Fruit fly (Drosophila melanogaster) whole organism, prepupa: ENCODE data around the gene CG42264.

Source experiments
- Blimp-1 ChIP-seq: fragments of 200-800 bp; sonication (Bioruptor generic); optimal IDR thresholded peaks from 3 replicates; lab custom pipeline; 2017; ENCODE audit warnings: missing biosample characterization, missing genetic modification characterization, mild to moderate bottlenecking, moderate library complexity, missing genetic modification reagents
- CG10631 ChIP-seq: fragments of 200-800 bp; sonication (Bioruptor generic); optimal IDR thresholded peaks from 2 replicates; lab custom pipeline; 2016; ENCODE audit warnings: missing biosample characterization, missing genetic modification characterization
- CG10669 ChIP-seq: fragments of 200-800 bp; sonication (Bioruptor generic); optimal IDR thresholded peaks from 3 replicates; lab custom pipeline; 2018; ENCODE audit warnings: missing biosample characterization, mild to moderate bottlenecking, missing genetic modification characterization, moderate library complexity
- CG11294 ChIP-seq: fragments of 200-800 bp; sonication (Bioruptor generic); IDR thresholded peaks from 2 replicates; pipeline ENCODE4 v1.3.6; 2022; ENCODE audit warnings: missing biosample characterization, missing genetic modification characterization
- CG11902 ChIP-seq: fragments of 200-800 bp; sonication (Bioruptor generic); optimal IDR thresholded peaks from 3 replicates; lab custom pipeline; 2016; ENCODE audit warnings: missing biosample characterization, missing genetic modification characterization
- CG15336 ChIP-seq: fragments of 200-800 bp; sonication (Bioruptor generic); IDR thresholded peaks from 2 replicates; pipeline ENCODE4 v1.3.6; 2022; ENCODE audit warnings: missing biosample characterization, missing genetic modification characterization
- CG1621 ChIP-seq: fragments of 200-800 bp; sonication (Bioruptor generic); optimal IDR thresholded peaks from 3 replicates; lab custom pipeline; 2018; ENCODE audit warnings: missing biosample characterization, mild to moderate bottlenecking, missing genetic modification characterization
- CG3032 ChIP-seq: fragments of 200-800 bp; optimal IDR thresholded peaks from 2 replicates; lab custom pipeline; 2019; ENCODE audit warnings: missing biosample characterization, mild to moderate bottlenecking, missing genetic modification characterization, moderate library complexity
- CG34406 ChIP-seq: fragments of 200-800 bp; sonication (Bioruptor generic); optimal IDR thresholded peaks from 3 replicates; lab custom pipeline; 2016; ENCODE audit warnings: missing biosample characterization, missing genetic modification characterization
- CG3919 ChIP-seq: fragments of 200-800 bp; sonication (Bioruptor generic); optimal IDR thresholded peaks from 3 replicates; lab custom pipeline; 2016; ENCODE audit warnings: missing biosample characterization, missing genetic modification characterization
- CG6163 ChIP-seq: fragments of 200-800 bp; sonication (Bioruptor generic); IDR thresholded peaks from 3 replicates; pipeline ENCODE4 v1.3.6; 2022; ENCODE audit warnings: missing biosample characterization, missing genetic modification characterization
- CG6792 ChIP-seq: fragments of 200-800 bp; sonication (Bioruptor generic); optimal IDR thresholded peaks from 3 replicates; lab custom pipeline; 2016; ENCODE audit warnings: missing biosample characterization, missing genetic modification characterization
- CG6808 ChIP-seq: fragments of 200-800 bp; sonication (Bioruptor generic); optimal IDR thresholded peaks from 3 replicates; lab custom pipeline; 2017; ENCODE audit warnings: missing biosample characterization, missing genetic modification characterization, mild to moderate bottlenecking, moderate library complexity, missing genetic modification reagents
- CG6854 ChIP-seq: fragments of 200-800 bp; sonication (Bioruptor generic); optimal IDR thresholded peaks from 2 replicates; lab custom pipeline; 2017; ENCODE audit warnings: missing biosample characterization, mild to moderate bottlenecking, missing genetic modification characterization
- CG8119 ChIP-seq: fragments of 200-800 bp; sonication (Bioruptor generic); IDR thresholded peaks from 3 replicates; pipeline ENCODE4 v1.3.6; 2022; ENCODE audit warnings: missing biosample characterization, missing genetic modification characterization
- CG8319 ChIP-seq: fragments of 200-800 bp; sonication (Bioruptor generic); optimal IDR thresholded peaks from 3 replicates; lab custom pipeline; 2016; ENCODE audit warnings: missing biosample characterization, missing genetic modification characterization
- CG8632 ChIP-seq: fragments of 200-800 bp; sonication (Bioruptor generic); optimal IDR thresholded peaks from 3 replicates; lab custom pipeline; 2016; ENCODE audit warnings: missing biosample characterization, missing genetic modification characterization
- CG9139 ChIP-seq: fragments of 200-800 bp; sonication (Bioruptor generic); optimal IDR thresholded peaks from 3 replicates; lab custom pipeline; 2017; ENCODE audit warnings: missing biosample characterization, mild to moderate bottlenecking, missing genetic modification characterization
- Eip75B ChIP-seq: fragments of 200-800 bp; sonication (Bioruptor generic); optimal IDR thresholded peaks from 3 replicates; lab custom pipeline; 2016; ENCODE audit warnings: missing biosample characterization, missing genetic modification characterization
- Eip78C ChIP-seq: fragments of 200-800 bp; sonication (Bioruptor generic); peaks from one replicate; lab custom pipeline; 2016; ENCODE audit warnings: missing biosample characterization, missing genetic modification characterization
- Eip93F ChIP-seq: fragments of 200-800 bp; sonication (Bioruptor generic); optimal IDR thresholded peaks from 2 replicates; lab custom pipeline; 2016; ENCODE audit warnings: missing biosample characterization, mild to moderate bottlenecking, missing genetic modification characterization
- Ets21C ChIP-seq: fragments of 200-800 bp; sonication (Bioruptor generic); optimal IDR thresholded peaks from 3 replicates; lab custom pipeline; 2016; ENCODE audit warnings: missing biosample characterization, missing genetic modification characterization
- Gug ChIP-seq: fragments of 200-800 bp; sonication (Bioruptor generic); IDR thresholded peaks from 2 replicates; pipeline ENCODE4 v1.3.6; 2022; ENCODE audit warnings: missing biosample characterization, missing genetic modification characterization
- Hr38 ChIP-seq: sonication (Bioruptor generic); optimal IDR thresholded peaks from 2 replicates; lab custom pipeline; 2016; ENCODE audit warnings: missing biosample characterization, missing genetic modification characterization
- Lpt ChIP-seq: fragments of 200-800 bp; sonication (Bioruptor generic); optimal IDR thresholded peaks from 3 replicates; lab custom pipeline; 2016; ENCODE audit warnings: missing biosample characterization, missing genetic modification characterization
- Met ChIP-seq: fragments of 200-800 bp; sonication (Bioruptor generic); optimal IDR thresholded peaks from 3 replicates; lab custom pipeline; 2016; ENCODE audit warnings: missing biosample characterization, missing genetic modification characterization
- Smox ChIP-seq: fragments of 200-800 bp; sonication (Bioruptor generic); optimal IDR thresholded peaks from 3 replicates; lab custom pipeline; 2016; ENCODE audit warnings: missing biosample characterization, missing genetic modification characterization
- Sox15 ChIP-seq: fragments of 200-800 bp; sonication (Bioruptor generic); optimal IDR thresholded peaks from 3 replicates; lab custom pipeline; 2016; ENCODE audit warnings: missing biosample characterization, missing genetic modification characterization
- acj6 ChIP-seq: fragments of 200-800 bp; sonication (Bioruptor generic); optimal IDR thresholded peaks from 3 replicates; lab custom pipeline; 2016; ENCODE audit warnings: missing biosample characterization, missing genetic modification characterization
- cyc ChIP-seq: fragments of 200-800 bp; sonication (Bioruptor generic); optimal IDR thresholded peaks from 3 replicates; lab custom pipeline; 2016; ENCODE audit warnings: missing biosample characterization, missing genetic modification characterization
- dac ChIP-seq: fragments of 200-800 bp; sonication (Bioruptor generic); optimal IDR thresholded peaks from 2 replicates; lab custom pipeline; 2017; ENCODE audit warnings: missing biosample characterization, mild to moderate bottlenecking, missing genetic modification characterization
- eg ChIP-seq: fragments of 200-800 bp; sonication (Bioruptor generic); IDR thresholded peaks from 3 replicates; pipeline ENCODE4 v1.3.6; 2022; ENCODE audit warnings: missing biosample characterization, missing genetic modification characterization
- fd59A ChIP-seq: fragments of 200-800 bp; sonication (Bioruptor generic); optimal IDR thresholded peaks from 2 replicates; lab custom pipeline; 2017; ENCODE audit warnings: missing biosample characterization, mild to moderate bottlenecking, missing genetic modification characterization, missing genetic modification reagents
- fd85E ChIP-seq: fragments of 200-800 bp; sonication (Bioruptor generic); optimal IDR thresholded peaks from 3 replicates; lab custom pipeline; 2016; ENCODE audit warnings: missing biosample characterization, missing genetic modification characterization
- lz ChIP-seq: fragments of 200-800 bp; sonication (Bioruptor generic); optimal IDR thresholded peaks from 3 replicates; lab custom pipeline; 2016; ENCODE audit warnings: missing biosample characterization, missing genetic modification characterization
- net ChIP-seq: fragments of 200-800 bp; sonication (Bioruptor generic); optimal IDR thresholded peaks from 3 replicates; lab custom pipeline; 2016; ENCODE audit warnings: missing biosample characterization, missing genetic modification characterization
- pdm3 ChIP-seq: fragments of 200-800 bp; sonication (Bioruptor generic); optimal IDR thresholded peaks from 3 replicates; lab custom pipeline; 2016; ENCODE audit warnings: missing biosample characterization, missing genetic modification characterization
- salr ChIP-seq, 2 experiments: fragments of 200-800 bp; sonication (Bioruptor generic); optimal IDR thresholded peaks; 3 replicates each; lab custom pipeline; 2016 to 2018; ENCODE audit warnings: missing biosample characterization in 2 of 2, missing genetic modification characterization in 2 of 2, mild to moderate bottlenecking in 1 of 2
- ss ChIP-seq, 2 experiments: fragments of 200-800 bp; sonication (Bioruptor generic); optimal IDR thresholded peaks; 2 replicates in 1 of 2; 3 replicates in 1 of 2; lab custom pipeline; 2017 to 2018; ENCODE audit warnings: mild to moderate bottlenecking in 2 of 2, missing biosample characterization in 2 of 2, missing genetic modification characterization in 2 of 2, moderate library complexity in 1 of 2
- svp ChIP-seq: fragments of 200-800 bp; sonication (Bioruptor generic); peaks from one replicate; lab custom pipeline; 2016; ENCODE audit warnings: missing biosample characterization, missing genetic modification characterization
- vri ChIP-seq: fragments of 200-800 bp; sonication (Bioruptor generic); optimal IDR thresholded peaks from 3 replicates; lab custom pipeline; 2016; ENCODE audit warnings: missing biosample characterization, mild to moderate bottlenecking, missing genetic modification characterization

CG42264 gene

DNA sequence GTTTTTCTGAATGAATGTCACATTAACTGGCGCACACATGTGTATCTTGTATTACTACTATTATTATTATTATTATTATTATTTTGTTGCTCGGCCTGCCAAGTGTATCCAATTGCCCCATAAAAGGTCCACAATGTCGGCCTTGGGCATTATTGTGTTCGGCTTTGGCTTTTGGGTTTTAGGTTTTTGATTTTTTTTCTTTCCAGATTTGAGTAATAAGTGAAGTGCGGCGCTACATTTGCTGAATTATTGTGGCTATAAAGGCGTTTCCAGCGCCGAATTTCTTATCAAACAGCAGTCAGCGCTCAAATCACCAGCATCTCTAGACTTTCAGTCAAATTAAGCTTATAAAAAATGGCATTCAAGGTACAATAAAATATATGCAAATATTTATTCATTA lies 27.9 kb upstream of the CG42264 start, which contains the start of gene Cpr5C:
Gene Cpr5C, plus strand, starts transcription at position 301 of the 400 bp plus-strand sequence.
- TF ChIP-seq CG8632 (no peak), CG8119 (no peak), CG8319 (GFP tag; lab: Kevin White, UChicago) (no peak), Eip75B (GFP tag; lab: Kevin White, UChicago) (no peak), CG10669 (GFP tag; lab: Kevin White, UChicago) (no peak), vri (no peak), fd59A (no peak), net (no peak), CG15336 (no peak), CG10631 (GFP tag; lab: Kevin White, UChicago) (no peak), lz (GFP tag; lab: Kevin White, UChicago) (no peak), Hr38 (GFP tag; lab: Kevin White, UChicago) (no peak), Lpt (GFP tag; lab: Kevin White, UChicago) (no peak)

DNA sequence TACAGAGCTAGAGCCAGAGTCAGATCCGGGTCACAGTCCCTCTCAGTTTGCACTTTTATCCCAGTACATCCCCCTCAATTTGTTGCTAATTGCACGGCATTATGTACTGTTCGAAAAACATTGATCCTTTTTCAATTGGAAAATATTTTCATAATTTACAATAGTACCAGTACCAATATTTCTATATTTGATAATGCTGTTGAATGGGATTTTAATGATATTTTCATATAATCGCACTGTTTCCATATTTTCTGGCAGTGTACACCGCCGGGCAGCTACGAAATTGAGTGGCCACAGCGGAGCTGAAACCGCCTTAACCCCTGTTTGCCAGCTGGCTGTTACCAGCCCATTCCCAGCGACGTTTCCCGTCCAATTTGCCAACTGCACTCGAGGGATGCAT lies 24.2 kb upstream of the CG42264 start:
- no peak for TF ChIP-seq Hr38 (GFP tag; lab: Kevin White, UChicago)
- TF ChIP-seq CG10669 (GFP tag; lab: Kevin White, UChicago), result peak; percentile 2
- no peak for TF ChIP-seq CG9139
- TF ChIP-seq CG6163 (GFP tag; lab: Robert Waterston, UW), result no peak
- TF ChIP-seq Eip78C (GFP tag; lab: Kevin White, UChicago), result peak; percentile 52
- no peak for TF ChIP-seq Sox15
- TF ChIP-seq svp (GFP tag; lab: Kevin White, UChicago), result peak; percentile 66
- no peak for TF ChIP-seq Lpt (GFP tag; lab: Kevin White, UChicago)
- TF ChIP-seq net, result no peak
- no peak for TF ChIP-seq Ets21C (GFP tag; lab: Kevin White, UChicago)
- no peak for TF ChIP-seq CG6808 (GFP tag; lab: Kevin White, UChicago)

DNA sequence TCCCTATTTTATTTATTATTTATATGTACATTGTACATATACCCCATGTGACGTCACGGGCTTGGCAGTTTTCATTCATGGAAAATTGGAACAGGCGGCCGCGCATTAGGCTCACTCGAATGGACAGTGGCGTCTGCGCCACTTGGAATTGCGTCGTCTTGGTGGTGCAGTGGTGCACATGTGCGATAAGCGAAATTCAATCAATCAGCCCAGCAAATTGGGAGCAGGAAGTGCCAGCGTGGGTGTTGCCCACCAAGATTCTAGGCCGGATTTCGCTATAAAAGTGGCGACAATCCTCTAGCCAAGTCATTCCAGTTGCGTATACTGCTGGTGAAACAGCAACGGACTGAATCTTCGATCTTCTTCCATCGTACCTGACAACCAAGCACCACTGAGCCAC lies 15.4 kb upstream of the CG42264 start, which contains the start of gene CG12239:
Gene CG12239, plus strand, starts transcription at position 301 of the 400 bp plus-strand sequence.
- TF ChIP-seq CG11902 (GFP tag; lab: Kevin White, UChicago) (no peak), CG8632 (no peak), CG6792 (GFP tag; lab: Kevin White, UChicago) (no peak), cyc (GFP tag; lab: Kevin White, UChicago) (no peak), CG3032 (tag; lab: Kevin White, UChicago) (no peak), svp (GFP tag; lab: Kevin White, UChicago) (no peak), CG1621 (no peak), acj6 (GFP tag; lab: Kevin White, UChicago) (no peak), ss (GFP tag; optimal IDR thresholded peaks at IDR 0.05; lab: Kevin White, UChicago) (no peak)

DNA sequence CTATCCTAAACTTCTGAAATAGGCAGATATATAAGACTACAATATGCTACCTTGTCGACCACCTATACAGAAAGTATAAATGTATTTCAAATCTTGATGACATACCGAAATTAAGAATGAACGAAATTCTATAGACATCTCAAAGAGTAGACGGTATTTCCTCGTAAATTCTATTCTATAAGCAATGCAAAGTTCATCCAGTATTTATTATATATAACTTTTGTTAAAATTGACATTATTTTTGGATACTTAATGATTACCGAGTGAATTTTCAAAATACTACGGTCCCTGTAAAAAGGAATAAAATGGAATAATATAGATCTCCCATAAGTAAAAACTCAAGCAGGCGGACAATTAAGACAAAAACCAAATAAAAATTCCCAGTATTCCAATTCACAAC lies 12.7 kb upstream of the CG42264 start, which contains the start of gene CG15767:
Gene CG15767, plus strand, starts transcription at position 301 of the 400 bp plus-strand sequence.
- no peak for TF ChIP-seq CG34406 (GFP tag; lab: Kevin White, UChicago)
- TF ChIP-seq net, result no peak
- TF ChIP-seq CG3919 (GFP tag; lab: Kevin White, UChicago), result no peak
- no peak for TF ChIP-seq Eip93F
- no peak for TF ChIP-seq ss (GFP tag; optimal IDR thresholded peaks at IDR 0.05; lab: Kevin White, UChicago)
- no peak for TF ChIP-seq CG3032 (tag; lab: Kevin White, UChicago)
- TF ChIP-seq CG6792 (GFP tag; lab: Kevin White, UChicago), result no peak
- TF ChIP-seq Met (GFP tag; lab: Kevin White, UChicago), result no peak
- no peak for TF ChIP-seq CG11294 (GFP tag; lab: Robert Waterston, UW)
- no peak for TF ChIP-seq Smox
- no peak for TF ChIP-seq Lpt (GFP tag; lab: Kevin White, UChicago)
- TF ChIP-seq Blimp-1 (GFP tag; lab: Kevin White, UChicago), result no peak
- TF ChIP-seq dac, result no peak
- no peak for TF ChIP-seq CG6854
- TF ChIP-seq Gug (GFP tag; lab: Robert Waterston, UW), result no peak
- no peak for TF ChIP-seq vri
- TF ChIP-seq salr (GFP tag; optimal IDR thresholded peaks at IDR 0.05; lab: Kevin White, UChicago), result no peak
- no peak for TF ChIP-seq eg
- TF ChIP-seq pdm3 (GFP tag; lab: Kevin White, UChicago), result no peak
- no peak for TF ChIP-seq fd85E (GFP tag; lab: Kevin White, UChicago)
